Worm (Caenorhabditis elegans) whole organism, L4 larva: ENCODE measurements around the gene R02D5.10.

Experiments used
- F37D6.2 ChIP-seq: sonication (generic microtip); optimal IDR thresholded peaks from 2 replicates; lab custom pipeline; 2016; ENCODE audit warnings: mild to moderate bottlenecking, missing genetic modification characterization, missing compliant biosample characterization
- R02D3.7 ChIP-seq: fragments of 150-350 bp; sonication (generic microtip); optimal IDR thresholded peaks from 3 replicates; lab custom pipeline; 2014; ENCODE audit warnings: missing biosample characterization, missing genetic modification characterization
- Y48G9A.11 ChIP-seq: fragments of 200-800 bp; sonication (Bioruptor generic); IDR thresholded peaks from 2 replicates; pipeline ENCODE4 v1.3.6; 2022; ENCODE audit warnings: missing genetic modification reagents, missing genetic modification characterization, missing compliant biosample characterization
- Y75B8A.6 ChIP-seq: fragments of 200-800 bp; sonication (Bioruptor generic); IDR thresholded peaks from 2 replicates; pipeline ENCODE4 v1.3.6; 2022; ENCODE audit warnings: missing genetic modification reagents, missing genetic modification characterization, missing compliant biosample characterization
- aha-1 ChIP-seq: fragments of 150-350 bp; peaks from one replicate; lab custom pipeline; 2014; ENCODE audit warnings: missing biosample characterization, missing genetic modification characterization
- aly-2 ChIP-seq: sonication (generic microtip); optimal IDR thresholded peaks from 2 replicates; lab custom pipeline; 2018; ENCODE audit warnings: missing biosample characterization, missing genetic modification characterization
- cey-2 ChIP-seq: sonication (generic microtip); optimal IDR thresholded peaks from 3 replicates; lab custom pipeline; 2017; ENCODE audit warnings: missing genetic modification characterization, mild to moderate bottlenecking, missing compliant biosample characterization, antibody characterized with exemption, borderline replicate concordance; ENCODE audit not compliant: insufficient read depth
- daf-12 ChIP-seq: fragments of 150-350 bp; optimal IDR thresholded peaks from 2 replicates; lab custom pipeline; 2014; ENCODE audit warnings: missing biosample characterization, missing genetic modification reagents, missing genetic modification characterization
- daf-19 ChIP-seq: fragments of 200-800 bp; sonication (Bioruptor generic); conservative IDR thresholded peaks from 2 replicates; pipeline ENCODE4 v1.3.6; 2022; ENCODE audit warnings: missing genetic modification characterization, missing compliant biosample characterization
- dmd-6 ChIP-seq: fragments of 200-800 bp; sonication (Bioruptor generic); IDR thresholded peaks from 2 replicates; pipeline ENCODE4 v1.3.6; 2022; ENCODE audit warnings: missing genetic modification reagents, missing genetic modification characterization, missing compliant biosample characterization
- duxl-1 ChIP-seq: sonication (generic microtip); optimal IDR thresholded peaks from 2 replicates; lab custom pipeline; 2016; ENCODE audit warnings: mild to moderate bottlenecking, missing genetic modification characterization, moderate library complexity, missing compliant biosample characterization; ENCODE audit not compliant: poor library complexity
- dve-1 ChIP-seq: sonication (generic microtip); optimal IDR thresholded peaks from 2 replicates; lab custom pipeline; 2017; ENCODE audit warnings: antibody characterized with exemption, mild to moderate bottlenecking, missing genetic modification characterization, missing compliant biosample characterization; ENCODE audit not compliant: insufficient read depth
- egl-27 ChIP-seq: sonication (generic microtip); optimal IDR thresholded peaks from 3 replicates; lab custom pipeline; 2017; ENCODE audit warnings: missing biosample characterization, missing genetic modification reagents, missing genetic modification characterization
- fos-1 ChIP-seq: fragments of 150-350 bp; optimal IDR thresholded peaks from 2 replicates; lab custom pipeline; 2014; ENCODE audit warnings: missing biosample characterization, missing genetic modification characterization
- hlh-11 ChIP-seq: fragments of 200-800 bp; sonication (Bioruptor generic); optimal IDR thresholded peaks from 2 replicates; lab custom pipeline; 2018; ENCODE audit warnings: mild to moderate bottlenecking, missing genetic modification characterization, missing compliant biosample characterization
- hlh-30 ChIP-seq: sonication (generic microtip); optimal IDR thresholded peaks from 2 replicates; lab custom pipeline; 2017; ENCODE audit warnings: antibody characterized with exemption, mild to moderate bottlenecking, missing genetic modification characterization, missing compliant biosample characterization; ENCODE audit not compliant: insufficient read depth
- jun-1 ChIP-seq: fragments of 150-350 bp; optimal IDR thresholded peaks from 2 replicates; lab custom pipeline; 2014; ENCODE audit warnings: missing biosample characterization, missing genetic modification reagents, missing genetic modification characterization
- lin-1 ChIP-seq: fragments of 200-800 bp; sonication (Bioruptor generic); IDR thresholded peaks from 2 replicates; pipeline ENCODE4 v1.3.6; 2022; ENCODE audit warnings: missing genetic modification reagents, missing genetic modification characterization, missing compliant biosample characterization
- lin-29 ChIP-seq: fragments of 200-800 bp; sonication (Bioruptor generic); IDR thresholded peaks from 2 replicates; pipeline ENCODE4 v1.3.6; 2022; ENCODE audit warnings: missing genetic modification reagents, missing genetic modification characterization, missing compliant biosample characterization
- lin-39 ChIP-seq: fragments of 150-350 bp; optimal IDR thresholded peaks from 2 replicates; lab custom pipeline; 2014; ENCODE audit warnings: missing biosample characterization, missing genetic modification reagents, missing genetic modification characterization
- lir-3 ChIP-seq: sonication (generic microtip); optimal IDR thresholded peaks from 2 replicates; lab custom pipeline; 2016; ENCODE audit warnings: mild to moderate bottlenecking, missing genetic modification characterization, missing compliant biosample characterization
- mdt-29 ChIP-seq: fragments of 200-800 bp; sonication (Bioruptor generic); IDR thresholded peaks from 2 replicates; pipeline ENCODE4 v1.3.6; 2022; ENCODE audit warnings: missing genetic modification reagents, missing genetic modification characterization, missing compliant biosample characterization
- mes-2 ChIP-seq: sonication (generic microtip); optimal IDR thresholded peaks from 2 replicates; lab custom pipeline; 2016; ENCODE audit warnings: missing genotype, mild to moderate bottlenecking, missing genetic modification characterization, missing compliant biosample characterization; ENCODE audit not compliant: poor library complexity, severe bottlenecking
- nhr-237 ChIP-seq: sonication (generic microtip); optimal IDR thresholded peaks from 2 replicates; lab custom pipeline; 2017; ENCODE audit warnings: missing biosample characterization, missing genetic modification characterization
- nhr-28 ChIP-seq: fragments of 150-350 bp; optimal IDR thresholded peaks from 2 replicates; lab custom pipeline; 2014; ENCODE audit warnings: missing biosample characterization, missing genetic modification characterization
- nhr-6 ChIP-seq: fragments of 150-350 bp; optimal IDR thresholded peaks from 2 replicates; lab custom pipeline; 2014; ENCODE audit warnings: missing biosample characterization, missing genetic modification characterization
- nhr-76 ChIP-seq: fragments of 150-350 bp; optimal IDR thresholded peaks from 2 replicates; lab custom pipeline; 2014; ENCODE audit warnings: missing biosample characterization, missing genetic modification characterization
- nhr-77 ChIP-seq: fragments of 150-350 bp; optimal IDR thresholded peaks from 2 replicates; lab custom pipeline; 2014; ENCODE audit warnings: missing biosample characterization, missing genetic modification characterization
- set-16 ChIP-seq: fragments of 200-800 bp; sonication (Bioruptor generic); IDR thresholded peaks from 2 replicates; pipeline ENCODE4 v1.3.6; 2022; ENCODE audit warnings: missing genetic modification reagents, missing genetic modification characterization, missing compliant biosample characterization
- snpc-4 ChIP-seq: fragments of 150-350 bp; optimal IDR thresholded peaks from 2 replicates; lab custom pipeline; 2014; ENCODE audit warnings: missing biosample characterization, missing genetic modification characterization
- spr-3 ChIP-seq: fragments of 200-800 bp; sonication (Bioruptor generic); optimal IDR thresholded peaks from 2 replicates; lab custom pipeline; 2018; ENCODE audit warnings: mild to moderate bottlenecking, missing genetic modification characterization, missing compliant biosample characterization
- unc-39 ChIP-seq: sonication (generic microtip); optimal IDR thresholded peaks from 2 replicates; lab custom pipeline; 2017; ENCODE audit warnings: missing biosample characterization, missing genetic modification characterization
- unc-62 ChIP-seq, 3 experiments: fragments of 150-350 bp in 1 of 3; sonication (generic microtip); optimal IDR thresholded peaks in 2 of 3; peaks in 1 of 3; 1 replicate in 1 of 3; 2 replicates in 2 of 3; lab custom pipeline; 2014 to 2017; ENCODE audit warnings: missing biosample characterization in 3 of 3, missing genetic modification characterization in 3 of 3, missing genetic modification reagents in 3 of 3, missing genotype in 1 of 3
- zfp-2 ChIP-seq: sonication (generic microtip); optimal IDR thresholded peaks from 2 replicates; lab custom pipeline; 2016; ENCODE audit warnings: mild to moderate bottlenecking, missing genetic modification characterization, missing compliant biosample characterization
- zfp-3 ChIP-seq: fragments of 200-800 bp; sonication (Bioruptor generic); conservative IDR thresholded peaks from 2 replicates; pipeline ENCODE4 v1.3.6; 2022; ENCODE audit warnings: missing genetic modification reagents, missing genetic modification characterization, missing compliant biosample characterization
- ztf-11 ChIP-seq: fragments of 150-350 bp; optimal IDR thresholded peaks from 2 replicates; lab custom pipeline; 2014; ENCODE audit warnings: missing biosample characterization, missing genetic modification characterization

The R02D5.10 gene

ce11 chrV:14438099-14438739 is 43.9 kb upstream of the R02D5.10 start:
- no peak for TF ChIP-seq daf-12 (tag; lab: Kevin White, UChicago)
- TF ChIP-seq aha-1 (tag; lab: Kevin White, UChicago): peak; percentile 91
- TF ChIP-seq unc-62 (GFP tag; optimal IDR thresholded peaks at IDR 0.05 in 1 of 2; lab: Kevin White, UChicago): peak in 1 of 2 experiments; percentile 57
- no peak for TF ChIP-seq unc-62 (tag; optimal IDR thresholded peaks at IDR 0.05; lab: Kevin White, UChicago)
- no peak for TF ChIP-seq egl-27 (tag; lab: Kevin White, UChicago)

- TF ChIP-seq egl-27 (tag; lab: Kevin White, UChicago) (no peak), lin-1 (GFP tag; lab: Robert Waterston, UW) (no peak), dve-1 (no peak), Y75B8A.6 (GFP tag; lab: Robert Waterston, UW) (no peak), zfp-2 (tag; lab: Kevin White, UChicago) (no peak), nhr-6 (tag; lab: Kevin White, UChicago) (no peak), unc-62 (GFP tag; optimal IDR thresholded peaks at IDR 0.05 in 1 of 2; lab: Kevin White, UChicago) (peak in 1 of 2 experiments; percentile 97), unc-62 (tag; optimal IDR thresholded peaks at IDR 0.05; lab: Kevin White, UChicago) (no peak), aha-1 (tag; lab: Kevin White, UChicago) (peak; percentile 55), ztf-11 (tag; lab: Kevin White, UChicago) (no peak)
Measured at ce11 chrV:14439236-14439635, 42.9 kb upstream of the R02D5.10 start.

ce11 chrV:14440841-14441240 is 41.2 kb upstream of the R02D5.10 start, which contains the start of gene F23B12.4:
TSS of gene F23B12.4 (plus strand) at chrV:14441141.
- no peak for TF ChIP-seq snpc-4 (tag; lab: Kevin White, UChicago)
- no peak for TF ChIP-seq nhr-6 (tag; lab: Kevin White, UChicago)
- TF ChIP-seq set-16 (GFP tag; lab: Robert Waterston, UW): no peak
- TF ChIP-seq lin-29 (GFP tag; lab: Robert Waterston, UW): no peak
- TF ChIP-seq F37D6.2 (tag; lab: Kevin White, UChicago): no peak

- TF ChIP-seq mes-2 (tag; lab: Kevin White, UChicago): peak; percentile 53
- TF ChIP-seq, all 104 proteins: peak for 1; not testable (repeated sequence) for 103
Measured at ce11 chrV:14443471-14444015, 38.5 kb upstream of the R02D5.10 start.

ce11 chrV:14446453-14446852 is 35.6 kb upstream of the R02D5.10 start:
- TF ChIP-seq lin-39 (tag; lab: Kevin White, UChicago): no peak
- peak; percentile 51 for TF ChIP-seq set-16 (GFP tag; lab: Robert Waterston, UW)
- TF ChIP-seq unc-62 (GFP tag; optimal IDR thresholded peaks at IDR 0.05 in 1 of 2; lab: Kevin White, UChicago): no peak
- TF ChIP-seq unc-62 (tag; optimal IDR thresholded peaks at IDR 0.05; lab: Kevin White, UChicago): no peak

ce11 chrV:14447240-14447763 is 34.8 kb upstream of the R02D5.10 start, which contains the start of the genes dlat-1 and fntb-1:
TSS of gene dlat-1 (minus strand) at chrV:14447290.
TSS of gene fntb-1 (plus strand) at chrV:14447651.
- TF ChIP-seq Y48G9A.11 (GFP tag; lab: Robert Waterston, UW): no peak
- peak; percentile 19 for TF ChIP-seq mes-2 (tag; lab: Kevin White, UChicago)
- no peak for TF ChIP-seq aly-2 (tag; lab: Kevin White, UChicago)
- TF ChIP-seq dmd-6 (GFP tag; lab: Robert Waterston, UW): peak; percentile 56
- TF ChIP-seq nhr-76 (tag; lab: Kevin White, UChicago): no peak
- TF ChIP-seq hlh-11 (tag; lab: Kevin White, UChicago): peak; percentile 44
- no peak for TF ChIP-seq R02D3.7 (tag; lab: Kevin White, UChicago)
- TF ChIP-seq nhr-28 (tag; lab: Kevin White, UChicago): peak; percentile 68
- TF ChIP-seq nhr-237 (tag; lab: Kevin White, UChicago): no peak
- no peak for TF ChIP-seq F37D6.2 (tag; lab: Kevin White, UChicago)
- no peak for TF ChIP-seq hlh-30 (tag; lab: Kevin White, UChicago)
- TF ChIP-seq lin-1 (GFP tag; lab: Robert Waterston, UW): no peak
- TF ChIP-seq daf-12 (tag; lab: Kevin White, UChicago): no peak
- TF ChIP-seq nhr-77 (tag; lab: Kevin White, UChicago): no peak
- peak; percentile 24 for TF ChIP-seq dve-1
- TF ChIP-seq egl-27 (tag; lab: Kevin White, UChicago): no peak
- TF ChIP-seq jun-1 (tag; lab: Kevin White, UChicago): no peak
- TF ChIP-seq mdt-29: no peak
- TF ChIP-seq duxl-1 (tag; lab: Kevin White, UChicago): no peak
- TF ChIP-seq spr-3 (GFP tag; lab: Kevin White, UChicago): no peak
- no peak for TF ChIP-seq unc-39
- no peak for TF ChIP-seq daf-19 (GFP tag; lab: Robert Waterston, UW)
- no peak for TF ChIP-seq cey-2 (tag; lab: Kevin White, UChicago)
- TF ChIP-seq lir-3 (tag; lab: Kevin White, UChicago): no peak
- no peak for TF ChIP-seq zfp-3 (GFP tag; lab: Robert Waterston, UW)
- no peak for TF ChIP-seq set-16 (GFP tag; lab: Robert Waterston, UW)
- TF ChIP-seq fos-1: no peak
